Worm (Caenorhabditis elegans): ENCODE results near the gene F44E7.4.

F44E7.4 gene

DNA sequence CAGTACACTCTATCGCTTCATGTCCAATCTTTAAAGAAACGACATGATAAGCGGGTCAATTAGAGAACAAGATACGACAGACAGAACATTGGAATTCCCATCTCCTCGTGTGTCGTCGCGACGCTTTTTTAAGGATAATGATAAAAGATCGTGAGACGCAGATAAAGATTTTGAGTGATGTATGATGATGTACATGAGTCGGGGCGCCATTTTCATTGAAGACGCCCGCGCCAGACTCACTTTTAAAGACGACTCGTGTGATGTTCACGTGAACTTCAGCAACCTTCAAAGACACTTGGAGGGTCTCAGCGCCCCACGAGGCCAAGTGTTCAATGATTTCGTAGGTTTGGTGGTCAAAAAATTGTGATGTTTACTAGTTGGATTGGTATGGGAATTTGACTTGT, 8.5 kb downstream of the F44E7.4 start:
- TF ChIP-seq lsy-2 (tag; optimal IDR thresholded peaks at IDR 0.05) (peak in 1 of 2 experiments; percentile 54), arid-1 (GFP tag; conservative IDR thresholded peaks at IDR 0.05) (no peak), zfp-2 (tag; optimal IDR thresholded peaks at IDR 0.05) (no peak), dmd-9 (GFP tag; IDR thresholded peaks at IDR 0.05) (no peak), ceh-28 (tag; optimal IDR thresholded peaks at IDR 0.05) (no peak), nhr-76 (tag; optimal IDR thresholded peaks at IDR 0.05) (no peak), mes-2 (tag; optimal IDR thresholded peaks at IDR 0.05; ENCODE audit: poor library complexity, severe bottlenecking) (no peak), F10B5.3 (tag; optimal IDR thresholded peaks at IDR 0.05) (no peak), F44E2.7 (GFP tag; IDR thresholded peaks at IDR 0.05) (no peak), R02D3.7 (tag; optimal IDR thresholded peaks at IDR 0.05) (no peak), fos-1 (tag; optimal IDR thresholded peaks at IDR 0.05) (no peak), ceh-82 (tag; optimal IDR thresholded peaks at IDR 0.05) (no peak), zfp-3 (GFP tag; conservative IDR thresholded peaks at IDR 0.05) (no peak), vab-7 (GFP tag; IDR thresholded peaks at IDR 0.05) (no peak), Y48G9A.11 (GFP tag; IDR thresholded peaks at IDR 0.05) (no peak), nhr-237 (tag; optimal IDR thresholded peaks at IDR 0.05) (no peak), ctbp-1 (GFP tag; IDR thresholded peaks at IDR 0.05) (no peak), nhr-111 (GFP tag; optimal IDR thresholded peaks at IDR 0.05) (no peak), Y75B8A.6 (GFP tag; IDR thresholded peaks at IDR 0.05) (no peak), daf-16 (GFP tag; optimal IDR thresholded peaks at IDR 0.05) (peak in 1 of 2 experiments; percentile 44), daf-16 (tag; optimal IDR thresholded peaks at IDR 0.05) (peak; percentile 66), aha-1 (tag) (no peak), ceh-20 (GFP tag; IDR thresholded peaks at IDR 0.05) (peak; percentile 80; the same call in 1 of the 2 replicates), mxl-2 (GFP tag; conservative IDR thresholded peaks at IDR 0.05) (peak; percentile 97), snpc-1.2 (GFP tag; IDR thresholded peaks at IDR 0.05) (no peak), unc-62 (GFP tag; optimal IDR thresholded peaks at IDR 0.05 in 1 of 2) (peak in 1 of 2 experiments; percentile 71), unc-62 (tag; optimal IDR thresholded peaks at IDR 0.05) (no peak), pqm-1 (tag; optimal IDR thresholded peaks at IDR 0.05) (peak; percentile 33), skn-1 (tag; optimal IDR thresholded peaks at IDR 0.05) (no peak), D1046.2 (GFP tag; IDR thresholded peaks at IDR 0.05) (no peak), php-3 (GFP tag; IDR thresholded peaks at IDR 0.05) (peak; percentile 61; the same call in 1 of the 2 replicates), nhr-11 (tag; optimal IDR thresholded peaks at IDR 0.05) (no peak), hif-1 (tag; optimal IDR thresholded peaks at IDR 0.05) (peak; percentile 6 to 21), mdl-1 (tag; optimal IDR thresholded peaks at IDR 0.05) (peak; percentile 88 to 91), nhr-41 (GFP tag; IDR thresholded peaks at IDR 0.05) (no peak), Y5F2A.4 (GFP tag; optimal IDR thresholded peaks at IDR 0.05) (no peak), F49E8.2 (tag; optimal IDR thresholded peaks at IDR 0.05; ENCODE audit: borderline replicate concordance) (no peak), T20F7.1 (GFP tag; optimal IDR thresholded peaks at IDR 0.05) (peak; percentile 15), nhr-6 (tag; optimal IDR thresholded peaks at IDR 0.05) (no peak), nhr-28 (tag; optimal IDR thresholded peaks at IDR 0.05) (peak; percentile 81), nhr-42 (GFP tag; IDR thresholded peaks at IDR 0.05) (no peak), tra-1 (GFP tag; IDR thresholded peaks at IDR 0.05) (peak; percentile 40; the same call in 1 of the 2 replicates), mxl-3 (GFP tag; optimal IDR thresholded peaks at IDR 0.05) (peak; percentile 82), nhr-102 (tag; optimal IDR thresholded peaks at IDR 0.05) (peak; percentile 78), gei-8 (GFP tag; optimal IDR thresholded peaks at IDR 0.05) (peak; percentile 71), lin-13 (GFP tag; optimal IDR thresholded peaks at IDR 0.05) (no peak), lin-38 (GFP tag; IDR thresholded peaks at IDR 0.05) (peak; percentile 32; the same call in 1 of the 2 replicates), ces-1 (GFP tag; optimal IDR thresholded peaks at IDR 0.05) (no peak), rbr-2 (tag; optimal IDR thresholded peaks at IDR 0.05) (no peak), ceh-44 (GFP tag; IDR thresholded peaks at IDR 0.05) (no peak), nhr-25 (tag; optimal IDR thresholded peaks at IDR 0.05; ENCODE audit: borderline replicate concordance, insufficient read depth) (peak; percentile 64), daf-8 (GFP tag; IDR thresholded peaks at IDR 0.05) (no peak)
